Worm (Caenorhabditis elegans): Measurements from ENCODE around the gene F55C9.11.
"Not testable (repeated sequence)": the region's sequence is repeated elsewhere in the genome, so short reads cannot be mapped to it uniquely, and the experiment has no call there.

The F55C9.11 gene

ce11 chrV:19317058-19317457 lies 7.6 kb upstream of the F55C9.11 start, which contains the start of gene srh-208:
srh-208 (plus strand) TSS chrV:19317358.
- TF ChIP-seq lsy-2 (tag; optimal IDR thresholded peaks at IDR 0.05); nhr-47 (tag; optimal IDR thresholded peaks at IDR 0.05); fkh-4 (tag; optimal IDR thresholded peaks at IDR 0.05; ENCODE audit: borderline replicate concordance): not testable (repeated sequence)

ce11 chrV:19312975-19313374 lies 3.5 kb upstream of the F55C9.11 start, which contains the start of gene fbxb-64:
fbxb-64 (plus strand) TSS chrV:19313275.
- TF ChIP-seq dsc-1 (tag; optimal IDR thresholded peaks at IDR 0.05) (no peak), ceh-88 (GFP tag; IDR thresholded peaks at IDR 0.05) (no peak), sptf-1 (tag; optimal IDR thresholded peaks at IDR 0.05) (no peak), Y116A8C.19 (tag; optimal IDR thresholded peaks at IDR 0.05; ENCODE audit: borderline replicate concordance) (no peak), egl-27 (tag; optimal IDR thresholded peaks at IDR 0.05) (no peak), swsn-7 (tag; optimal IDR thresholded peaks at IDR 0.05) (no peak), fkh-8 (tag; optimal IDR thresholded peaks at IDR 0.05) (no peak), sox-4 (tag; optimal IDR thresholded peaks at IDR 0.05) (no peak), hlh-17 (GFP tag; optimal IDR thresholded peaks at IDR 0.05; ENCODE audit: borderline replicate concordance) (no peak), snpc-4 (tag; optimal IDR thresholded peaks at IDR 0.05) (no peak), unc-86 (tag; optimal IDR thresholded peaks at IDR 0.05) (no peak), nhr-237 (tag; optimal IDR thresholded peaks at IDR 0.05) (no peak), fos-1 (tag; optimal IDR thresholded peaks at IDR 0.05) (no peak), efl-1 (optimal IDR thresholded peaks at IDR 0.05) (no peak), efl-1 (GFP tag; optimal IDR thresholded peaks at IDR 0.05 in 1 of 2) (no peak), ceh-82 (tag; optimal IDR thresholded peaks at IDR 0.05) (no peak)

- no peak for TF ChIP-seq mab-9 (GFP tag; IDR thresholded peaks at IDR 0.05)
- no peak for TF ChIP-seq ceh-90 (tag; optimal IDR thresholded peaks at IDR 0.05)
Observed at ce11 chrV:19311391-19311790, 1.9 kb upstream of the F55C9.11 start, which contains the start of gene C43D7.8. C43D7.8 (minus strand) TSS chrV:19311491.

ce11 chrV:19308137-19308536 lies 1.4 kb downstream of the F55C9.11 start:
- TF ChIP-seq unc-62 (GFP tag; optimal IDR thresholded peaks at IDR 0.05) (no peak), unc-130 (tag; optimal IDR thresholded peaks at IDR 0.05) (no peak), F16B12.6 (tag; optimal IDR thresholded peaks at IDR 0.05) (no peak), sptf-1 (tag; optimal IDR thresholded peaks at IDR 0.05) (no peak), lsy-2 (tag; optimal IDR thresholded peaks at IDR 0.05) (no peak), snu-23 (GFP tag; optimal IDR thresholded peaks at IDR 0.05) (no peak), nhr-76 (tag; optimal IDR thresholded peaks at IDR 0.05) (no peak), ztf-11 (tag; optimal IDR thresholded peaks at IDR 0.05) (no peak), ceh-63 (GFP tag; optimal IDR thresholded peaks at IDR 0.05) (no peak), nhr-237 (tag; optimal IDR thresholded peaks at IDR 0.05) (no peak), nhr-77 (tag; optimal IDR thresholded peaks at IDR 0.05) (no peak), elt-2 (tag; optimal IDR thresholded peaks at IDR 0.05) (no peak), aly-2 (tag; optimal IDR thresholded peaks at IDR 0.05) (no peak), isw-1 (GFP tag; IDR thresholded peaks at IDR 0.05) (no peak), ceh-90 (tag; optimal IDR thresholded peaks at IDR 0.05) (no peak), ztf-4 (tag; optimal IDR thresholded peaks at IDR 0.05) (no peak), lir-3 (tag; optimal IDR thresholded peaks at IDR 0.05; ENCODE audit: poor library complexity) (no peak), nhr-90 (tag; optimal IDR thresholded peaks at IDR 0.05; ENCODE audit: poor library complexity) (no peak)

- TF ChIP-seq F16B12.6 (tag; optimal IDR thresholded peaks at IDR 0.05) (no peak), Y116A8C.19 (tag; optimal IDR thresholded peaks at IDR 0.05; ENCODE audit: borderline replicate concordance) (no peak), ceh-8 (GFP tag; optimal IDR thresholded peaks at IDR 0.05) (no peak), mep-1 (tag; optimal IDR thresholded peaks at IDR 0.05) (no peak), C04F5.9 (tag; optimal IDR thresholded peaks at IDR 0.05) (no peak), nhr-76 (tag; optimal IDR thresholded peaks at IDR 0.05) (no peak), vab-15 (tag; optimal IDR thresholded peaks at IDR 0.05) (no peak), dpl-1 (GFP tag; optimal IDR thresholded peaks at IDR 0.05) (no peak), elt-2 (tag; optimal IDR thresholded peaks at IDR 0.05) (no peak), ces-1 (GFP tag; optimal IDR thresholded peaks at IDR 0.05) (no peak), nhr-84 (tag; optimal IDR thresholded peaks at IDR 0.05) (no peak), nhr-20 (tag; optimal IDR thresholded peaks at IDR 0.05) (no peak), ceh-82 (tag; optimal IDR thresholded peaks at IDR 0.05) (no peak), efl-1 (optimal IDR thresholded peaks at IDR 0.05) (no peak), efl-1 (GFP tag; optimal IDR thresholded peaks at IDR 0.05 in 1 of 2) (no peak), nhr-19 (GFP tag; conservative IDR thresholded peaks at IDR 0.05) (no peak), lin-35 (GFP tag; optimal IDR thresholded peaks at IDR 0.05) (no peak), lin-15B (tag; optimal IDR thresholded peaks at IDR 0.05) (no peak), hlh-17 (GFP tag; optimal IDR thresholded peaks at IDR 0.05; ENCODE audit: borderline replicate concordance) (no peak)
Observed at ce11 chrV:19306906-19307305, 2.6 kb downstream of the F55C9.11 start, which contains the start of gene F55C9.15. F55C9.15 (minus strand) TSS chrV:19307006.

Measured in whole organism, L1 larva.